Worm (Caenorhabditis elegans) whole organism, midembryonic: ENCODE data around the gene fbxa-179.

Experiments used
- cog-1 ChIP-seq: sonication (generic microtip); optimal IDR thresholded peaks from 2 replicates; lab custom pipeline; 2016; ENCODE audit warnings: missing genetic modification characterization, missing compliant biosample characterization
- flt-1 ChIP-seq: fragments of 200-800 bp; sonication (Bioruptor generic); IDR thresholded peaks from 2 replicates; pipeline ENCODE4 v1.3.6; 2022; ENCODE audit warnings: missing genetic modification characterization, missing compliant biosample characterization
- klf-2 ChIP-seq: fragments of 200-800 bp; sonication (Bioruptor generic); conservative IDR thresholded peaks from 2 replicates; pipeline ENCODE4 v1.3.6; 2022; ENCODE audit warnings: missing genetic modification reagents, missing genetic modification characterization, missing compliant biosample characterization
- tab-1 ChIP-seq: fragments of 200-800 bp; sonication (Bioruptor generic); IDR thresholded peaks from 2 replicates; pipeline ENCODE4 v1.3.6; 2022; ENCODE audit warnings: missing genetic modification characterization, missing compliant biosample characterization
- ztf-29 ChIP-seq: fragments of 200-800 bp; sonication (Bioruptor generic); IDR thresholded peaks from 2 replicates; pipeline ENCODE4 v1.3.6; 2022; ENCODE audit warnings: missing genetic modification reagents, missing genetic modification characterization, missing compliant biosample characterization

ce11 chrX:14428052-14428451 is 15.4 kb upstream of the fbxa-179 start, which contains the start of gene F23D12.1:
- TF ChIP-seq flt-1 (no peak), tab-1 (GFP tag; lab: Robert Waterston, UW) (no peak), cog-1 (tag; lab: Kevin White, UChicago) (no peak), klf-2 (GFP tag; lab: Robert Waterston, UW) (no peak), ztf-29 (GFP tag; lab: Robert Waterston, UW) (no peak)
